Worm (Caenorhabditis elegans) whole organism, L2 larva: ENCODE results near the gene ints-5.

ENCODE experiments used
- egl-27 ChIP-seq: sonication (generic microtip); optimal IDR thresholded peaks from 3 replicates; lab custom pipeline; 2017; ENCODE audit warnings: missing biosample characterization, missing genetic modification reagents, missing genetic modification characterization
- fos-1 ChIP-seq: fragments of 150-350 bp; optimal IDR thresholded peaks from 2 replicates; lab custom pipeline; 2014; ENCODE audit warnings: missing biosample characterization, missing genetic modification characterization
- nhr-11 ChIP-seq: fragments of 150-350 bp; optimal IDR thresholded peaks from 2 replicates; lab custom pipeline; 2014; ENCODE audit warnings: missing biosample characterization, missing genetic modification characterization
- unc-39 ChIP-seq: fragments of 150-350 bp; optimal IDR thresholded peaks from 2 replicates; lab custom pipeline; 2014; ENCODE audit warnings: missing biosample characterization, missing genetic modification characterization

DNA sequence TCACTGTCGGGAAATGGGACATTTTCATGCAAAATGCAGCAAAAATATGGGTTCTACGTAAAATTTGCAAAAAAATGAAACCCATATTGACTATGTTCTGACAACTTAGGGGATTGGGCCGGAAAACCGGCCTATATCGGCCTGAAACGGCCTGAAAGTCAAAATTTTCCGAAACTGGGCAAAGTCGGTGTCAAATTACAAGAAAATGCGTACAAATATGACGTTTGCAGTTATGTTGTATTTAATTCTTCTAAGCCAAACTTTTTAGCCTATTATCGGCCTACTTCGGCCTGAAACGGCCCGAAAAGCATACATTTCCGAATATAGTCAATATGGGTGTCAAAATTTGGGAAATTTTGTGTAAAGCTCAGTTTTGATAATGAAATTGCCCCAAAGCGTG lies 21.9 kb upstream of the ints-5 start:
- TF ChIP-seq fos-1 (tag; lab: Kevin White, UChicago) = no peak
- no peak for TF ChIP-seq egl-27 (tag; lab: Kevin White, UChicago)
- no peak for TF ChIP-seq unc-39
- TF ChIP-seq nhr-11 (tag; lab: Kevin White, UChicago) = no peak
